Worm (Caenorhabditis elegans) whole organism, midembryonic: ENCODE data around the gene unc-69.

Experiments
- T22C8.4 ChIP-seq: fragments of 200-800 bp; sonication (Bioruptor generic); IDR thresholded peaks from 2 replicates; pipeline ENCODE4 v1.3.6; 2022; ENCODE audit warnings: missing genetic modification characterization, missing compliant biosample characterization
- cog-1 ChIP-seq: sonication (generic microtip); optimal IDR thresholded peaks from 2 replicates; lab custom pipeline; 2016; ENCODE audit warnings: missing genetic modification characterization, missing compliant biosample characterization
- flt-1 ChIP-seq: fragments of 200-800 bp; sonication (Bioruptor generic); IDR thresholded peaks from 2 replicates; pipeline ENCODE4 v1.3.6; 2022; ENCODE audit warnings: missing genetic modification characterization, missing compliant biosample characterization
- med-1 ChIP-seq: sonication (generic microtip); optimal IDR thresholded peaks from 2 replicates; lab custom pipeline; 2017; ENCODE audit warnings: missing genetic modification characterization, mild to moderate bottlenecking, missing compliant biosample characterization, antibody characterized with exemption, missing genetic modification reagents; ENCODE audit not compliant: insufficient read depth
- ztf-23 ChIP-seq: fragments of 200-800 bp; sonication (Bioruptor generic); IDR thresholded peaks from 2 replicates; pipeline ENCODE4 v1.3.6; 2022; ENCODE audit warnings: missing genetic modification reagents, missing genetic modification characterization, missing compliant biosample characterization
- ztf-29 ChIP-seq: fragments of 200-800 bp; sonication (Bioruptor generic); IDR thresholded peaks from 2 replicates; pipeline ENCODE4 v1.3.6; 2022; ENCODE audit warnings: missing genetic modification reagents, missing genetic modification characterization, missing compliant biosample characterization

DNA sequence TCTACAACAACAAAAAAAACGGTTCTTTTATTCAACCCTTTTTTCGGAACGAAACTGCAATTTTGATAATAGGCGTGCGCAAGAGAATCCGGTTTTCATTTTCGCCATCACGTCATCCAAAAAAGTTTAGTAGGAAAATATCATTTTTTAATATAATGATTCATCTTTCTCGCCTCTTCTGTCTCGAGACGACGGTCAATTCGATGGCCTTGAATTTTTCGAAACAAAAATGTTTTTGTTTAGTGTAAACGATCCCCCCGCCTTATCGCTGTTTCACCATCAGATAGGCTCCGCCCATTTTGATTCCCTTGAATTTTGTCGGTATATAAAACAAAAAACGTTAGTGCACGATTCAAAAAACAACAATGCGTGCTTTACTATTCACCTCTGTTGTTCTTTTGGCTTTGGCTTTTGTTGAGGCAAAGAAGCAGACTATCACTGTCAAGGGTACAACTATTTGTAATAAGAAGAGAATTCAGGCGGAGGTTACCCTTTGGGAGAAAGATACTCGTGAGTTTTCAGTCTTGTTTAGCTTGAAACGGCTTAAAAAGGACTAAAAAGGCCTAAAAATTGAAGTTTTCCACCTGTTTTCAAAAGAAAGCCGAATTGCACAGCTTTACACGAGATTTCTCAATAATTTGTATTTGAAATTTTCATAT lies 18.9 kb downstream of the unc-69 start, which contains the start of gene ttr-15:
- no peak for TF ChIP-seq ztf-29
- TF ChIP-seq cog-1 (tag; lab: Kevin White, UChicago) = no peak
- TF ChIP-seq flt-1 (GFP tag; lab: Robert Waterston, UW) = no peak
- TF ChIP-seq ztf-23 (GFP tag; lab: Robert Waterston, UW) = no peak
- no peak for TF ChIP-seq T22C8.4 (GFP tag; lab: Robert Waterston, UW)
- TF ChIP-seq med-1 (GFP tag; lab: Kevin White, UChicago) = no peak
